Worm (Caenorhabditis elegans) whole organism, early embryonic: Measurements from ENCODE around the gene nhr-3.

Source experiments
- B0310.2 ChIP-seq: sonication (generic microtip); optimal IDR thresholded peaks from 2 replicates; lab custom pipeline; 2016; ENCODE audit warnings: mild to moderate bottlenecking, missing genetic modification characterization, missing compliant biosample characterization
- F13C5.2 ChIP-seq: sonication (generic microtip); optimal IDR thresholded peaks from 2 replicates; lab custom pipeline; 2017; ENCODE audit warnings: mild to moderate bottlenecking, missing genetic modification characterization, inconsistent platforms, missing compliant biosample characterization
- aly-1 ChIP-seq: sonication (generic microtip); optimal IDR thresholded peaks from 2 replicates; lab custom pipeline; 2016; ENCODE audit warnings: missing genetic modification characterization, missing compliant biosample characterization
- ama-1 ChIP-seq: fragments of 150-350 bp; optimal IDR thresholded peaks from 2 replicates; lab custom pipeline; 2014
- ceh-13 ChIP-seq: fragments of 200-800 bp; sonication (Bioruptor generic); optimal IDR thresholded peaks from 2 replicates; lab custom pipeline; 2018; ENCODE audit warnings: mild to moderate bottlenecking, missing genetic modification characterization, missing compliant biosample characterization
- ceh-36 ChIP-seq: sonication (generic microtip); optimal IDR thresholded peaks from 2 replicates; lab custom pipeline; 2016; ENCODE audit warnings: missing genetic modification characterization, inconsistent platforms, missing compliant biosample characterization
- ets-7 ChIP-seq: sonication (generic microtip); optimal IDR thresholded peaks from 2 replicates; lab custom pipeline; 2016; ENCODE audit warnings: missing genotype, missing genetic modification characterization, missing compliant biosample characterization
- flt-1 ChIP-seq: fragments of 200-800 bp; sonication (Bioruptor generic); IDR thresholded peaks from 2 replicates; pipeline ENCODE4 v1.3.6; 2022; ENCODE audit warnings: missing genetic modification characterization, missing compliant biosample characterization
- hmbx-1 ChIP-seq: sonication (generic microtip); optimal IDR thresholded peaks from 2 replicates; lab custom pipeline; 2016; ENCODE audit warnings: mild to moderate bottlenecking, missing genetic modification characterization, missing compliant biosample characterization
- hmg-4 ChIP-seq: fragments of 200-800 bp; sonication (Bioruptor generic); optimal IDR thresholded peaks from 2 replicates; lab custom pipeline; 2018; ENCODE audit warnings: mild to moderate bottlenecking, missing genetic modification characterization, missing compliant biosample characterization
- hnd-1 ChIP-seq: sonication (generic microtip); optimal IDR thresholded peaks from 2 replicates; lab custom pipeline; 2016; ENCODE audit warnings: missing genetic modification characterization, missing compliant biosample characterization
- pes-1 ChIP-seq: fragments of 200-800 bp; sonication (Bioruptor generic); IDR thresholded peaks from 2 replicates; pipeline ENCODE4 v1.3.6; 2022; ENCODE audit warnings: missing genetic modification reagents, missing genetic modification characterization, missing compliant biosample characterization
- scrt-1 ChIP-seq: fragments of 200-800 bp; sonication (Bioruptor generic); IDR thresholded peaks from 2 replicates; pipeline ENCODE4 v1.3.6; 2022; ENCODE audit warnings: missing genetic modification characterization, missing compliant biosample characterization
- sea-1 ChIP-seq: fragments of 200-800 bp; sonication (Bioruptor generic); conservative IDR thresholded peaks from 2 replicates; pipeline ENCODE4 v1.3.6; 2022; ENCODE audit warnings: missing genetic modification characterization, missing compliant biosample characterization
- tbx-11 ChIP-seq: fragments of 200-800 bp; sonication (Bioruptor generic); IDR thresholded peaks from 2 replicates; pipeline ENCODE4 v1.3.6; 2022; ENCODE audit warnings: missing genetic modification characterization, missing compliant biosample characterization
- tbx-37 ChIP-seq: fragments of 200-800 bp; sonication (Bioruptor generic); conservative IDR thresholded peaks from 2 replicates; pipeline ENCODE4 v1.3.6; 2022; ENCODE audit warnings: missing genetic modification reagents, missing genetic modification characterization, missing compliant biosample characterization
- tra-4 ChIP-seq: sonication (generic microtip); optimal IDR thresholded peaks from 2 replicates; lab custom pipeline; 2017; ENCODE audit warnings: missing genetic modification characterization, missing compliant biosample characterization

Gene nhr-3

DNA sequence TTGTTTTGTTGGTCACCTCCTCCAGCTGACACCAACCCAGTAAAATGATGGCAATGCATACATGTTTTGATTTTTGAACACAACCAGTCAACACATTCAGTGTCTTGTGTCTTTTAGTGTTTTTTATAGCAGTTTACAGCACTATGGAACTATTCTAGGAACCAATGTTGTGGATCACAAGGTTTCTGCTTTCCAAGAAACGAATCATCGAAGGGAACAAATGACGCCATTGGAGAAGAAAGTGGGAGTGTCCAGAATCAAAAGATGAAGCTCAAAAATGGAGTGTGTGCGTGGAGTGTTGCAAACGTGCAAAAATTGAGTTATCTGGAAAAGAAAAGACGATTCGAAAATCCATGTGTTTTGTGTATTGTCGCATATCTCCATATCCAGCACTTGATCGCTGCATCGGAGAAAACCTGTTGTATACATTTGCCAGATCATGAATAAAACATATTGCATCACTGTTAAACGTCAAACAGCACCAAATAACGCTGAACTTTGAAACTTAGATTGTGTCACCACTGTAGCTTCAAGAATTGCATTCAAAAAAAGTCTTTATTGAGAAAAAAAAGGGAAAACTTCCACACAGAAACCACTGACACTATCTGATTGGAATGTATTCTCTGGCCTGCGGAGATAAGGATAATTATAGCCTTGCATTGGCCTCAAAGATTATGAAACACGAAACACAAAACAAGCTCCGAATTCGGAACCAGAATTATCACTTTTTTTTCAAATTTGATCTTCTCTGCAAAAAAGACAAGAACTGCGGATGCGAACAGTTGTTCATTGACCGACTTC lies 4.2 kb downstream of the nhr-3 start:
- TF ChIP-seq hnd-1 (tag; lab: Kevin White, UChicago) (no peak), F13C5.2 (tag; lab: Kevin White, UChicago) (no peak), ama-1 (no peak), pes-1 (no peak), tra-4 (no peak), tbx-37 (no peak), tbx-11 (GFP tag; lab: Robert Waterston, UW) (no peak), ceh-13 (GFP tag; lab: Kevin White, UChicago) (no peak), scrt-1 (GFP tag; lab: Robert Waterston, UW) (no peak), hmg-4 (GFP tag; lab: Kevin White, UChicago) (no peak), hmbx-1 (tag; lab: Kevin White, UChicago) (no peak), flt-1 (GFP tag; lab: Robert Waterston, UW) (no peak), ceh-36 (tag; lab: Kevin White, UChicago) (no peak), aly-1 (tag; lab: Kevin White, UChicago) (no peak)

DNA sequence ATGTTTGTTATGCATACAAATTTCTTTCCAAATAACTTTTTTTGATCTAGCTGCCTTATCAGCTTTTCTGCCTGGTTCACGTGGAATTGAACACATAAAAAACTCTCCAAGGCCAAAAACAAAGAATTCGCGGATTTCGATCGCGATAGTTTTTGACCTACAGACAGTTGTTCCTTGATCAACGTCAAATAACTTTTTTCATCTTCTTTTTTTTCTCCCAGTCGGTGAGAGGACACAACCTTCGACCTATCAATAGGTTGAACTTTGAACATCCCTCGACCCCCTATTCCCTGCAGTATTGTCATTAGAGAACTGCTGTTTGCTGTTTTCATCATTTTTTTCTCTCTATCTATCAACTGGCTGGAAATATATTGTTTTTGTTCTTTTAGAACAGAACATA lies 5.5 kb downstream of the nhr-3 start:
- TF ChIP-seq tbx-11 (GFP tag; lab: Robert Waterston, UW) (no peak), ceh-13 (GFP tag; lab: Kevin White, UChicago) (no peak), B0310.2 (tag; lab: Kevin White, UChicago) (no peak), hnd-1 (tag; lab: Kevin White, UChicago) (no peak), sea-1 (GFP tag; lab: Robert Waterston, UW) (no peak), hmbx-1 (tag; lab: Kevin White, UChicago) (no peak), tbx-37 (no peak), aly-1 (tag; lab: Kevin White, UChicago) (no peak), hmg-4 (GFP tag; lab: Kevin White, UChicago) (no peak), ama-1 (no peak), flt-1 (GFP tag; lab: Robert Waterston, UW) (no peak), ets-7 (tag; lab: Kevin White, UChicago) (no peak), scrt-1 (GFP tag; lab: Robert Waterston, UW) (no peak)

DNA sequence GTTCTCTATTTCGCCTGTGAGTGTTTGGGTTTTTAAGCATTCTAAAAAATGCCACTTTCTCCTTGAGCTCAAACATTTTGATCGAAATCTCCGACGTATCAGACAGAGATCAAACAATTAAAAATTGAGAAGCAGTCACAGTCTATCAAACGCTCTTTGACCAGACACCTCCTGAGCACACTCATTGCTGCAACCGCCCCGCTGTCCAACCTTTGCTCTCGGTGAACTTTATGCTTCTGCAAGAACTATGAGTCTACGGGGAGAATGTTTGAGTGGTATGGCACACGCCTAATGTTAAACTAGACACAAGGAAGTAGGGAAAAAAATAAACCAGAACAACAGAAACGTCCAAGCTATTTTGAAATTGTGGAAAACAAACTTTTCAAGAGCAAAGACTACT lies 6.9 kb downstream of the nhr-3 start:
- TF ChIP-seq sea-1 (GFP tag; lab: Robert Waterston, UW): no peak
- no peak for TF ChIP-seq ceh-13 (GFP tag; lab: Kevin White, UChicago)
- TF ChIP-seq tra-4: no peak
- TF ChIP-seq F13C5.2 (tag; lab: Kevin White, UChicago): no peak
- no peak for TF ChIP-seq ets-7 (tag; lab: Kevin White, UChicago)
- TF ChIP-seq hnd-1 (tag; lab: Kevin White, UChicago): no peak
- no peak for TF ChIP-seq aly-1 (tag; lab: Kevin White, UChicago)
- no peak for TF ChIP-seq scrt-1 (GFP tag; lab: Robert Waterston, UW)
- TF ChIP-seq flt-1 (GFP tag; lab: Robert Waterston, UW): no peak
- no peak for TF ChIP-seq B0310.2 (tag; lab: Kevin White, UChicago)
- TF ChIP-seq tbx-11 (GFP tag; lab: Robert Waterston, UW): no peak
- TF ChIP-seq tbx-37: no peak
- TF ChIP-seq pes-1: no peak
- TF ChIP-seq hmbx-1 (tag; lab: Kevin White, UChicago): no peak
- no peak for TF ChIP-seq ceh-36 (tag; lab: Kevin White, UChicago)
- TF ChIP-seq ama-1: no peak

DNA sequence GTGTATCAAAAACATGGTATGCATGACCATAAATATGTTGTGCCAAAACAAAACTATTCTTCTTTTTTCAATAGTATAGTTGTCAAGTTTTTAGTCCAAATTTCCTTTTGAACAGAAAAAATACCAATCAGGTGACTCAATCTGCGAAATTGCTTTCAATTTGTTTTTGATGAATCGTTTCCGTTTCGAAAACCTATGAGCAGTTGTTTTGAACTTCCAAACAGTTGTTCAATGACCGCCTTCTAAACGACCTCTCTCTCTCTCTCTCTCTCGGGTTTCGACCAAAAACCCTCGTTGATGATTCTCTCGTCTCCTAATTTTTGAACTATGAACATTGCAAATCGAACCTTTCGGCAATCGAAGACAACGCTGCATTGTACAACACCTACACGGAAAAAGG lies 7.7 kb downstream of the nhr-3 start:
- TF ChIP-seq ets-7 (tag; lab: Kevin White, UChicago): no peak
- TF ChIP-seq flt-1 (GFP tag; lab: Robert Waterston, UW): no peak
- no peak for TF ChIP-seq B0310.2 (tag; lab: Kevin White, UChicago)
- TF ChIP-seq ama-1: no peak
- TF ChIP-seq pes-1: no peak
- no peak for TF ChIP-seq hnd-1 (tag; lab: Kevin White, UChicago)

DNA sequence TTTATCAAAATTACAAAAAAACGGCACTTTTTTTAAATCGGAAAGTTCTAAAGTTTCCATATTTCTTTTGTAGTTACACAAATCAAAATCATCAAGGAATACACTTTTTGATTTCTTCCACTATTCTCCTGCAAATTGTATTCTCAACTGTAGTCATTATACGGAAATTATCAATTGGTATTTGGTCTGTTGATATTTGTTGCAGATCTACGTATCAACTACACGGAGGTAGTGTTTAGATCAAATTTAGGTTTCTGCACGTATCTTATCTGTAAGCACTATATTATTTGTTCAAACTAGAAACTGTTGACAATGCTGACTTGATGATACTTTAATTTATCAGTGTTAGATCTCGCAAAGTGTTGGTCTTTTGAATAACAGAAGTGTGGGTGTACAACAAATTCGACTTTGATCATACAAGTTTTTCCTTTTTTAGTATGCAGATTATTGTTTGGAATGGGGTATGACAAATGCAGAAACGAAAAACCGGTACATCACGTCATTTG lies 10.0 kb downstream of the nhr-3 start:
- no peak for TF ChIP-seq tbx-11 (GFP tag; lab: Robert Waterston, UW)
- no peak for TF ChIP-seq flt-1 (GFP tag; lab: Robert Waterston, UW)

DNA sequence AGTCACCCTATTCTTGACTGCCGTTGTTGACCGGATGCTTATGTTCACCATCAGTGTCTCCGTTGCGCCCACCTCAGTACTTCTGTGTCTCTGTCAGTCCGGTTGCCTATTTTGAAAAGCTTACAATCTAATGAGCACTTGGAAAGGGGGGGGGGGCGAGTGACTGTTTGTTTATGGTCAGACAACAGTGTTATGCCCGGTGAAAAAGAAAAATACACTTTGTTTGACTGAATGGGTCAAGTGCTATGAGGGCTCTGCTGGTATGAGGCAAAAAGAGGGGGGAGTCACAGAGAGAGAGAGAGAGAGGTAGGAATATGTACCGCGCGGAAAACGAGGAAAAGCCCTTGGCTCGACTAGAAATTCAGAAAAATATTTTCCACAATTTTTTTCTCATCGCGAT lies 13.0 kb downstream of the nhr-3 start:
- TF ChIP-seq tra-4 (no peak), tbx-11 (GFP tag; lab: Robert Waterston, UW) (no peak), aly-1 (tag; lab: Kevin White, UChicago) (no peak), scrt-1 (GFP tag; lab: Robert Waterston, UW) (no peak), B0310.2 (tag; lab: Kevin White, UChicago) (no peak)

DNA sequence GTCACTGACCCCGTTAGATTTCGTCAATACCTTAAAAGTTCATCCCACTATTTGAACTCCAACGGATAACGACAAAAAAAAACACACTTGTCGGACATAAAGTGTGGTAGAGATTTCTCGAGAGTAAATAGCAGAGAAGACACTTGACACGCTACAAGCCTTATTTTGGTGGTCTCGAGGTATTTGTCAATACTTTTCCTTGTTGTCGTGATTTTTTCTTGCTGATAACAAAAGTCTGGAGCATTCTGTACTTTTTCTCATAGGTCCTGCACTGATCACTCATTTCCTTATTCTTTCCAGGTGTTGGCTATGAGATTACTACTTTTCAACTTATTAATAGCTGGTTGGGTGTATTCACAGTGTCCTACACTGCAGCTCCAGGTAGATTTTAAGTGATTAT lies 14.1 kb downstream of the nhr-3 start, which contains the start of gene lron-1:
lron-1 (plus strand) TSS at position 301 of the 400 bp plus-strand sequence.
- TF ChIP-seq ama-1 (no peak), B0310.2 (tag; lab: Kevin White, UChicago) (no peak), hnd-1 (tag; lab: Kevin White, UChicago) (no peak), tbx-11 (GFP tag; lab: Robert Waterston, UW) (no peak), tbx-37 (no peak), sea-1 (GFP tag; lab: Robert Waterston, UW) (no peak), F13C5.2 (tag; lab: Kevin White, UChicago) (no peak), flt-1 (GFP tag; lab: Robert Waterston, UW) (no peak), tra-4 (no peak), aly-1 (tag; lab: Kevin White, UChicago) (no peak), scrt-1 (GFP tag; lab: Robert Waterston, UW) (no peak), hmg-4 (GFP tag; lab: Kevin White, UChicago) (no peak), ets-7 (tag; lab: Kevin White, UChicago) (no peak), pes-1 (no peak), ceh-36 (tag; lab: Kevin White, UChicago) (no peak)
